Fruit fly (Drosophila melanogaster): ENCODE measurements around the gene Cdc23.
A peak's percentile ranks its signal among the peaks of the same experiment; 100 is the strongest.
"Not testable (repeated sequence)": the region's sequence is repeated elsewhere in the genome, so short reads cannot be mapped to it uniquely, and the experiment has no call there.

Cdc23 gene

dm6 chr2L:20458975-20459374 lies at the start of gene Cdc23, which contains the start of gene CG18858:
Gene Cdc23, plus strand, starts transcription at chr2L:20459342.
Gene CG18858, minus strand, starts transcription at chr2L:20459075.
- TF ChIP-seq CTCF, CG8478 (optimal IDR thresholded peaks at IDR 0.05): not testable (repeated sequence)

- TF ChIP-seq CTCF (optimal IDR thresholded peaks at IDR 0.05) (no peak), CG8478 (optimal IDR thresholded peaks at IDR 0.05) (no peak)
Observed at dm6 chr2L:20413826-20414225, 45.3 kb upstream of the Cdc23 start.

dm6 chr2L:20414750-20415211 lies 44.4 kb upstream of the Cdc23 start, which contains the start of gene CG10947:
Gene CG10947, minus strand, starts transcription at chr2L:20414800.
- peak; percentile 84 to 91 for TF ChIP-seq CTCF (optimal IDR thresholded peaks at IDR 0.05)
- TF ChIP-seq CG8478 (optimal IDR thresholded peaks at IDR 0.05): no peak

dm6 chr2L:20416754-20417563 lies 42.2 kb upstream of the Cdc23 start, which contains the start of the genes CG10949 and Arpc2:
Gene CG10949, minus strand, starts transcription at chr2L:20416918.
Gene Arpc2, plus strand, starts transcription at chr2L:20417057.
- no peak for TF ChIP-seq CTCF (optimal IDR thresholded peaks at IDR 0.05)
- TF ChIP-seq CG8478 (optimal IDR thresholded peaks at IDR 0.05): no peak

dm6 chr2L:20417597-20418286 lies 41.4 kb upstream of the Cdc23 start:
- TF ChIP-seq CTCF (optimal IDR thresholded peaks at IDR 0.05) (no peak), CG8478 (optimal IDR thresholded peaks at IDR 0.05) (no peak)

dm6 chr2L:20420035-20420434 lies 39.1 kb upstream of the Cdc23 start:
- TF ChIP-seq CTCF (optimal IDR thresholded peaks at IDR 0.05) (no peak), CG8478 (optimal IDR thresholded peaks at IDR 0.05) (no peak)

- TF ChIP-seq CTCF (optimal IDR thresholded peaks at IDR 0.05) (no peak), CG8478 (optimal IDR thresholded peaks at IDR 0.05) (no peak)
Observed at dm6 chr2L:20424560-20424959, 34.6 kb upstream of the Cdc23 start, which contains the start of gene CG15130. Gene CG15130, minus strand, starts transcription at chr2L:20424660.

- TF ChIP-seq CG8478 (optimal IDR thresholded peaks at IDR 0.05) (no peak), CTCF (optimal IDR thresholded peaks at IDR 0.05) (peak; percentile 74 to 82)
Observed at dm6 chr2L:20425854-20426396, 33.2 kb upstream of the Cdc23 start, which contains the start of gene CG31688. Gene CG31688, plus strand, starts transcription at chr2L:20426199.

- TF ChIP-seq CTCF (optimal IDR thresholded peaks at IDR 0.05): no peak
- no peak for TF ChIP-seq CG8478 (optimal IDR thresholded peaks at IDR 0.05)
Observed at dm6 chr2L:20427401-20427800, 31.7 kb upstream of the Cdc23 start.

dm6 chr2L:20428382-20428755 lies 30.8 kb upstream of the Cdc23 start:
- TF ChIP-seq CG8478 (optimal IDR thresholded peaks at IDR 0.05) (no peak), CTCF (optimal IDR thresholded peaks at IDR 0.05) (no peak)

dm6 chr2L:20428756-20429408 lies 30.3 kb upstream of the Cdc23 start:
- TF ChIP-seq CG8478 (optimal IDR thresholded peaks at IDR 0.05) (no peak), CTCF (optimal IDR thresholded peaks at IDR 0.05) (no peak)

dm6 chr2L:20429458-20429857 lies 29.7 kb upstream of the Cdc23 start:
- no peak for TF ChIP-seq CTCF (optimal IDR thresholded peaks at IDR 0.05)
- no peak for TF ChIP-seq CG8478 (optimal IDR thresholded peaks at IDR 0.05)

dm6 chr2L:20431210-20431609 lies 27.9 kb upstream of the Cdc23 start:
- TF ChIP-seq CTCF (optimal IDR thresholded peaks at IDR 0.05): no peak
- TF ChIP-seq CG8478 (optimal IDR thresholded peaks at IDR 0.05): no peak

- TF ChIP-seq CG8478 (optimal IDR thresholded peaks at IDR 0.05) (no peak), CTCF (optimal IDR thresholded peaks at IDR 0.05) (no peak)
Observed at dm6 chr2L:20434779-20435178, 24.4 kb upstream of the Cdc23 start.

- TF ChIP-seq CG8478 (optimal IDR thresholded peaks at IDR 0.05) (no peak), CTCF (optimal IDR thresholded peaks at IDR 0.05) (no peak)
Observed at dm6 chr2L:20435199-20435598, 23.9 kb upstream of the Cdc23 start.
